Fruit fly (Drosophila melanogaster) whole organism, embryonic: ENCODE results near the gene CG1622.

Experiments used
- Bteb2 ChIP-seq: fragments of 200-800 bp; sonication (Bioruptor generic); optimal IDR thresholded peaks from 2 replicates; lab custom pipeline; 2016; ENCODE audit warnings: missing biosample characterization, missing genetic modification characterization
- CG10366 ChIP-seq: fragments of 200-800 bp; sonication (Bioruptor generic); IDR thresholded peaks from 2 replicates; pipeline ENCODE4 v1.3.6; 2022; ENCODE audit warnings: missing biosample characterization, missing genetic modification characterization
- CG11085 ChIP-seq: fragments of 200-800 bp; sonication (Bioruptor generic); IDR thresholded peaks from 2 replicates; pipeline ENCODE4 v1.3.6; 2022; ENCODE audit warnings: missing biosample characterization, missing genetic modification characterization
- CG12104 ChIP-seq: fragments of 200-800 bp; sonication (Bioruptor generic); optimal IDR thresholded peaks from 3 replicates; lab custom pipeline; 2016; ENCODE audit warnings: missing biosample characterization, missing genetic modification characterization
- CG13296 ChIP-seq: fragments of 200-800 bp; sonication (Bioruptor generic); optimal IDR thresholded peaks from 3 replicates; lab custom pipeline; 2018; ENCODE audit warnings: missing biosample characterization, mild to moderate bottlenecking, missing genetic modification characterization
- CG13775 ChIP-seq: fragments of 200-800 bp; sonication (Bioruptor generic); optimal IDR thresholded peaks from 3 replicates; lab custom pipeline; 2017; ENCODE audit warnings: missing biosample characterization, mild to moderate bottlenecking, missing genetic modification characterization
- CG15011 ChIP-seq: fragments of 200-800 bp; sonication (Bioruptor generic); optimal IDR thresholded peaks from 3 replicates; lab custom pipeline; 2018; ENCODE audit warnings: missing biosample characterization, mild to moderate bottlenecking, missing genetic modification characterization
- CG15601 ChIP-seq: fragments of 200-800 bp; sonication (Bioruptor generic); optimal IDR thresholded peaks from 3 replicates; lab custom pipeline; 2019; ENCODE audit warnings: missing biosample characterization, mild to moderate bottlenecking, missing genetic modification characterization, moderate library complexity
- CG2116 ChIP-seq: fragments of 200-800 bp; sonication (Bioruptor generic); optimal IDR thresholded peaks from 3 replicates; lab custom pipeline; 2018; ENCODE audit warnings: missing biosample characterization, mild to moderate bottlenecking, missing genetic modification characterization
- CG2199 ChIP-seq: fragments of 200-800 bp; sonication (Bioruptor generic); IDR thresholded peaks from 3 replicates; pipeline ENCODE4 v1.3.6; 2022; ENCODE audit warnings: missing biosample characterization, missing genetic modification characterization
- CG32532 ChIP-seq: fragments of 200-800 bp; sonication (Bioruptor generic); IDR thresholded peaks from 2 replicates; pipeline ENCODE4 v1.3.6; 2022; ENCODE audit warnings: missing biosample characterization, missing genetic modification characterization
- CG4730 ChIP-seq: fragments of 200-800 bp; sonication (Bioruptor generic); IDR thresholded peaks from 2 replicates; pipeline ENCODE4 v1.3.6; 2022; ENCODE audit warnings: missing biosample characterization, missing genetic modification characterization
- CG5245 ChIP-seq: fragments of 200-800 bp; sonication (Bioruptor generic); optimal IDR thresholded peaks from 3 replicates; lab custom pipeline; 2016; ENCODE audit warnings: missing biosample characterization, missing genetic modification characterization
- CG7786 ChIP-seq: fragments of 200-800 bp; sonication (Bioruptor generic); optimal IDR thresholded peaks from 2 replicates; lab custom pipeline; 2016; ENCODE audit warnings: missing biosample characterization, missing genetic modification characterization
- CG8089 ChIP-seq: fragments of 200-800 bp; sonication (Bioruptor generic); optimal IDR thresholded peaks from 3 replicates; lab custom pipeline; 2016; ENCODE audit warnings: missing biosample characterization, missing genetic modification characterization
- CG9932 ChIP-seq: fragments of 200-800 bp; sonication (Bioruptor generic); IDR thresholded peaks from 2 replicates; pipeline ENCODE4 v1.3.6; 2022; ENCODE audit warnings: missing biosample characterization, missing genetic modification characterization
- CoRest ChIP-seq: fragments of 200-800 bp; sonication (Bioruptor generic); optimal IDR thresholded peaks from 3 replicates; lab custom pipeline; 2018; ENCODE audit warnings: missing biosample characterization, mild to moderate bottlenecking, missing genetic modification characterization, moderate library complexity
- D ChIP-seq, 2 experiments: fragments of 200-800 bp in 1 of 2; fragments of >200 bp in 1 of 2; sonication (Bioruptor generic) in 1 of 2; optimal IDR thresholded peaks; 2 replicates in 1 of 2; 3 replicates in 1 of 2; lab custom pipeline; 2017; ENCODE audit warnings: mild to moderate bottlenecking in 1 of 2, missing biosample characterization in 1 of 2, missing genetic modification characterization in 1 of 2, missing genetic modification reagents in 1 of 2
- D19A ChIP-seq: fragments of 200-800 bp; optimal IDR thresholded peaks from 3 replicates; lab custom pipeline; 2019; ENCODE audit warnings: missing biosample characterization, mild to moderate bottlenecking, missing genetic modification characterization, moderate library complexity
- D19B ChIP-seq: fragments of 200-800 bp; sonication (Bioruptor generic); optimal IDR thresholded peaks from 2 replicates; lab custom pipeline; 2017; ENCODE audit warnings: missing biosample characterization, mild to moderate bottlenecking, missing genetic modification characterization
- Drgx ChIP-seq: fragments of 200-800 bp; sonication (Bioruptor generic); IDR thresholded peaks from 2 replicates; pipeline ENCODE4 v1.3.6; 2022; ENCODE audit warnings: missing biosample characterization, missing genetic modification characterization
- Ets65A ChIP-seq: fragments of 200-800 bp; sonication (Bioruptor generic); peaks from one replicate; lab custom pipeline; 2016; ENCODE audit warnings: missing biosample characterization, missing genetic modification characterization
- Hand ChIP-seq: fragments of 200-800 bp; sonication (Bioruptor generic); optimal IDR thresholded peaks from 2 replicates; lab custom pipeline; 2017; ENCODE audit warnings: mild to moderate bottlenecking, missing biosample characterization, missing genetic modification reagents, missing genetic modification characterization
- Meics ChIP-seq: fragments of 200-800 bp; sonication (Bioruptor generic); optimal IDR thresholded peaks from 2 replicates; lab custom pipeline; 2017; ENCODE audit warnings: missing biosample characterization, mild to moderate bottlenecking, missing genetic modification characterization
- Oli ChIP-seq: fragments of 200-800 bp; sonication (Bioruptor generic); optimal IDR thresholded peaks from 2 replicates; lab custom pipeline; 2018; ENCODE audit warnings: missing biosample characterization, mild to moderate bottlenecking, missing genetic modification characterization, moderate library complexity
- Sox100B ChIP-seq: fragments of 200-800 bp; sonication (Bioruptor generic); optimal IDR thresholded peaks from 3 replicates; lab custom pipeline; 2018; ENCODE audit warnings: missing biosample characterization, mild to moderate bottlenecking, missing genetic modification characterization
- Usf ChIP-seq: fragments of 200-800 bp; sonication (Bioruptor generic); optimal IDR thresholded peaks from 2 replicates; lab custom pipeline; 2017; ENCODE audit warnings: missing genotype, missing biosample characterization, missing genetic modification characterization
- Xbp1 ChIP-seq: fragments of 200-800 bp; sonication (Bioruptor generic); optimal IDR thresholded peaks from 3 replicates; lab custom pipeline; 2016; ENCODE audit warnings: missing biosample characterization, mild to moderate bottlenecking, missing genetic modification characterization
- al ChIP-seq: fragments of 200-800 bp; sonication (Bioruptor generic); IDR thresholded peaks from 2 replicates; pipeline ENCODE4 v1.3.6; 2022; ENCODE audit warnings: missing biosample characterization, missing genetic modification characterization
- cg ChIP-seq: fragments of 200-800 bp; sonication (Bioruptor generic); optimal IDR thresholded peaks from 3 replicates; lab custom pipeline; 2019; ENCODE audit warnings: missing biosample characterization, mild to moderate bottlenecking, missing genetic modification characterization, moderate library complexity
- crol ChIP-seq: fragments of 200-800 bp; sonication (Bioruptor generic); IDR thresholded peaks from 2 replicates; pipeline ENCODE4 v1.3.6; 2022; ENCODE audit warnings: missing biosample characterization, missing genetic modification characterization
- exex ChIP-seq: fragments of 200-800 bp; sonication (Bioruptor generic); optimal IDR thresholded peaks from 4 replicates; lab custom pipeline; 2018; ENCODE audit warnings: missing biosample characterization, mild to moderate bottlenecking, missing genetic modification characterization, moderate library complexity
- fu2 ChIP-seq: fragments of 200-800 bp; sonication (Bioruptor generic); optimal IDR thresholded peaks from 2 replicates; lab custom pipeline; 2016; ENCODE audit warnings: missing biosample characterization, missing genetic modification characterization
- inv ChIP-seq: fragments of 200-800 bp; sonication (Bioruptor generic); IDR thresholded peaks from 2 replicates; pipeline ENCODE4 v1.3.6; 2022; ENCODE audit warnings: missing biosample characterization, missing genetic modification characterization; ENCODE audit not compliant: partially characterized antibody
- kay ChIP-seq: fragments of 200-800 bp; sonication (Bioruptor generic); optimal IDR thresholded peaks from 2 replicates; lab custom pipeline; 2016; ENCODE audit warnings: missing biosample characterization, missing genetic modification characterization
- lab ChIP-seq: fragments of 200-800 bp; sonication (Bioruptor generic); optimal IDR thresholded peaks from 3 replicates; lab custom pipeline; 2017; ENCODE audit warnings: missing biosample characterization, missing genetic modification characterization, mild to moderate bottlenecking, moderate library complexity, missing genetic modification reagents
- lilli ChIP-seq: fragments of 200-800 bp; sonication (Bioruptor generic); optimal IDR thresholded peaks from 3 replicates; lab custom pipeline; 2016; ENCODE audit warnings: missing biosample characterization, missing genetic modification characterization
- lmd ChIP-seq: fragments of 200-800 bp; sonication (Bioruptor generic); IDR thresholded peaks from 2 replicates; pipeline ENCODE4 v1.3.6; 2022; ENCODE audit warnings: missing biosample characterization, missing genetic modification characterization
- mld ChIP-seq: fragments of 200-800 bp; sonication (Bioruptor generic); IDR thresholded peaks from 3 replicates; pipeline ENCODE4 v1.3.6; 2022; ENCODE audit warnings: missing biosample characterization, missing genetic modification characterization; ENCODE audit not compliant: partially characterized antibody
- nmo ChIP-seq: fragments of 200-800 bp; sonication (Bioruptor generic); optimal IDR thresholded peaks from 2 replicates; lab custom pipeline; 2018; ENCODE audit warnings: missing biosample characterization, mild to moderate bottlenecking, missing genetic modification characterization, moderate library complexity
- odd ChIP-seq: fragments of 200-800 bp; sonication (Bioruptor generic); optimal IDR thresholded peaks from 2 replicates; lab custom pipeline; 2017; ENCODE audit warnings: missing biosample characterization, mild to moderate bottlenecking, missing genetic modification characterization
- phol ChIP-seq: fragments of 200-800 bp; sonication (Bioruptor generic); optimal IDR thresholded peaks from 3 replicates; lab custom pipeline; 2018; ENCODE audit warnings: missing biosample characterization, mild to moderate bottlenecking, missing genetic modification characterization, moderate library complexity
- prd ChIP-seq, 3 experiments: fragments of >200 bp in 2 of 3; fragments of 200-800 bp in 1 of 3; sonication (Bioruptor generic) in 1 of 3; optimal IDR thresholded peaks in 2 of 3; IDR thresholded peaks in 1 of 3; 2 replicates in 2 of 3; 3 replicates in 1 of 3; pipeline versions ENCODE4 v1.3.6 to Lab custom; 2017 to 2022; ENCODE audit warnings: missing biosample characterization in 1 of 3, missing genetic modification characterization in 1 of 3
- salm ChIP-seq: fragments of 200-800 bp; sonication (Bioruptor generic); optimal IDR thresholded peaks from 2 replicates; lab custom pipeline; 2018; ENCODE audit warnings: missing biosample characterization, mild to moderate bottlenecking, missing genetic modification characterization
- shn ChIP-seq: fragments of 200-800 bp; sonication (Bioruptor generic); optimal IDR thresholded peaks from 3 replicates; lab custom pipeline; 2016; ENCODE audit warnings: missing biosample characterization, missing genetic modification characterization
- slbo ChIP-seq: fragments of 200-800 bp; sonication (Bioruptor generic); IDR thresholded peaks from 2 replicates; pipeline ENCODE4 v1.3.6; 2022; ENCODE audit warnings: missing biosample characterization, missing genetic modification characterization
- sob ChIP-seq: fragments of 200-800 bp; sonication (Bioruptor generic); IDR thresholded peaks from 2 replicates; pipeline ENCODE4 v1.3.6; 2022; ENCODE audit warnings: missing biosample characterization, missing genetic modification characterization
- unpg ChIP-seq: fragments of 200-800 bp; sonication (Bioruptor generic); optimal IDR thresholded peaks from 3 replicates; lab custom pipeline; 2018; ENCODE audit warnings: missing biosample characterization, mild to moderate bottlenecking, missing genetic modification characterization, moderate library complexity

Gene CG1622

DNA sequence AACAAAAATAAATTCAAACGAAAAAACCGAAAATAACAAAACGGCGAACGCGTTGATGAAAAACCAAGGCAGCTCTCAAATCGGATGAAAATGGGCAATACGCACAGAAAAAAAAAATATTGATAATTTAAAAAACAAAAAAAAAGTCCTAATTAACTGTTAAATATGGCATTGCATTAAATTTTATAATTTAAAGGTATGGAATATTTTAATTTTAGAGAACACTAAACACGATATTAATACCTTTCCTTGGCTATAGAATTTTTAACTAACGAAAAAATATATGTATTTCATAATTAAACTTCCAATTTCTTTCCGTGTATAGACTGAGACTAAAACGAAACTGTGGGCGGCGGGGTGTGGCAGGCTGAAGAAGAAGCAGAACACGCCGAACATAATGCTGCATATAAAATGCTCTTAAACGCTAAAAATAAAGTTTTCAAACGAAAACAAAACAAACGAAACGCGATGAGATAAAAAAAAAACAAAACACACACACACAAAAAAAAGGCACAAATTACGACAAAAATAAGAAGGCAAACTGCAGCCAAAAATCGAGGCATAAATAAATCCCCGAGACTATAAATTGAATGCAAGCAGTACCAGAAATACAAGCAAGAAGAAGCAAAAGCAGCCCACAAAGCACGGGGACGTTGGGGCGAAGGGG, 22.3 kb upstream of the CG1622 start (continued):
- TF ChIP-seq mld, result no peak
- no peak for TF ChIP-seq Ets65A (GFP tag; lab: Kevin White, UChicago)
- peak; percentile 81 for TF ChIP-seq phol
- peak; percentile 87 for TF ChIP-seq nmo (GFP tag; lab: Kevin White, UChicago)
- no peak for TF ChIP-seq cg

DNA sequence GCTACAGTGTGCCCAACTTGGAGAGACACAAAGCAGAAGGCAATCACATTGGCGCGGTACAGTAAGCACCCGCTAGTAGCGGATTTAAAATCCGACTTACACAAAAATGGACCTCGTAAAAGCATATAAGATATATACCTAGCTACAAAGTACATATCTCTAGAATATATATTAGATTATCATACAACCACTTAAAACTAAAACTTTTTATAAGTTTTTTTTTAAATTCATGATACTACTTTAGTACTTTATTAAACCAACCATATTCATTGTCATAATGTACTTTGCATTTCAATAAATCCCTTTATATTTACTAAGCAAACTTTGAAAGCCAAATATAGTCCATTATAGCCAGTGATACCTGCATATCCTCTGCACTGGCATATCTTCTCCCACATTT, 21.7 kb upstream of the CG1622 start:
- TF ChIP-seq Oli (tag; lab: Kevin White, UChicago) (peak; percentile 75), CG5245 (peak; percentile 17), lab (GFP tag; lab: Kevin White, UChicago) (peak; percentile 47), Xbp1 (GFP tag; lab: Kevin White, UChicago) (peak; percentile 39), lmd (peak; percentile 63), CG13296 (peak; percentile 43), CoRest (peak; percentile 73), odd (GFP tag; lab: Kevin White, UChicago) (no peak), Usf (peak; percentile 27), fu2 (GFP tag; lab: Kevin White, UChicago) (no peak), salm (no peak), CG4730 (no peak), D (optimal IDR thresholded peaks at IDR 0.05; lab: Kevin White, UChicago) (no peak), D (GFP tag; optimal IDR thresholded peaks at IDR 0.05; lab: Kevin White, UChicago) (peak; percentile 52), lilli (GFP tag; lab: Kevin White, UChicago) (peak; percentile 3), Hand (GFP tag; lab: Kevin White, UChicago) (peak; percentile 14), prd (optimal IDR thresholded peaks at IDR 0.05; lab: Kevin White, UChicago) (no peak), prd (GFP tag; IDR thresholded peaks at IDR 0.05; lab: Robert Waterston, UW) (peak; percentile 64), Sox100B (peak; percentile 69), al (GFP tag; lab: Robert Waterston, UW) (peak; percentile 28; the same call in 1 of the 2 replicates), D19A (tag; lab: Kevin White, UChicago) (peak; percentile 35), CG10366 (GFP tag; lab: Robert Waterston, UW) (peak; percentile 26; the same call in 1 of the 2 replicates), CG15011 (GFP tag; lab: Kevin White, UChicago) (peak; percentile 33), Bteb2 (GFP tag; lab: Kevin White, UChicago) (no peak), crol (peak; percentile 47), CG9932 (GFP tag; lab: Robert Waterston, UW) (peak; percentile 54), CG32532 (GFP tag; lab: Robert Waterston, UW) (peak; percentile 52), CG7786 (GFP tag; lab: Kevin White, UChicago) (no peak), CG11085 (GFP tag; lab: Robert Waterston, UW) (0 out of 2 replicates have a peak, but pooled peaks have one; percentile 20), CG15601 (tag; lab: Kevin White, UChicago) (peak; percentile 29), CG12104 (GFP tag; lab: Kevin White, UChicago) (no peak), CG8089 (GFP tag; lab: Kevin White, UChicago) (no peak), sob (GFP tag; lab: Robert Waterston, UW) (no peak), slbo (GFP tag; lab: Robert Waterston, UW) (peak; percentile 57), CG2199 (GFP tag; lab: Robert Waterston, UW) (no peak), shn (GFP tag; lab: Kevin White, UChicago) (no peak), exex (no peak), Meics (GFP tag; lab: Kevin White, UChicago) (peak; percentile 67), unpg (GFP tag; lab: Kevin White, UChicago) (peak; percentile 47), Drgx (GFP tag; lab: Robert Waterston, UW) (peak; percentile 31; the same call in 1 of the 2 replicates), CG13775 (GFP tag; lab: Kevin White, UChicago) (peak; percentile 18), CG2116 (peak; percentile 18), D19B (GFP tag; lab: Kevin White, UChicago) (peak; percentile 16), kay (no peak), inv (GFP tag; lab: Robert Waterston, UW) (no peak)
